Fruit fly (Drosophila melanogaster): Measurements from ENCODE around the gene CG18273.

CG18273 gene

DNA sequence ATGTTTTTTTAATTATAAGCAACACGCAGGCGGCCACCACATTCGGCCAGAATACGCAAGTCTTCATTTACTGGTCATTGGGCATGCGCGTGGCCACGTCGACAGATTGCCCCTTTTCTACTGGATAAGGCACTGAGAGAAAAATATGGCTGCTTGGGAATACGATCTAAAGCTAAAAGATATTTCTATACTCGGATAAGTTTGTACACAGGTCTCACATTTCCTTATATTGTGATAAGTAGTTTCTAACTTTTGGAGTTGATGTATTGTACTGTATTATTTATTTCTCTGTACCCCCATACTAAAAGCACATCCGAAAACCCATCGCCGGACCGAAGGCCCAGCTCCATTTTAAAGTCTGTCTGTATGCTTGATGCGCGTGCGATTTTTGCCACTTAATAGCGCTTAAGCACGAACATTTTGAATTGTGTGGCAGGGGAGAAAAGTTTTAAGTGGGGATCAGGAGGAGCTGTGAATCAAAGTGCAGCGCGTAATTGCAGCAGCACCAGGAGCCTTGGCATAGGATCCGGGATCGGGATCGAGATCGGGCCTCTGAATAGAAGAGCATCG is 43.3 kb downstream of the CG18273 start:
- no peak for TF ChIP-seq EcR (GFP tag; optimal IDR thresholded peaks at IDR 0.05)
- TF ChIP-seq Dll (optimal IDR thresholded peaks at IDR 0.05), result no peak
- no peak for TF ChIP-seq psq (optimal IDR thresholded peaks at IDR 0.05)
- no peak for TF ChIP-seq usp (GFP tag; optimal IDR thresholded peaks at IDR 0.05)
- TF ChIP-seq pan (optimal IDR thresholded peaks at IDR 0.05), result no peak
- no peak for TF ChIP-seq CG8478 (optimal IDR thresholded peaks at IDR 0.05)

DNA sequence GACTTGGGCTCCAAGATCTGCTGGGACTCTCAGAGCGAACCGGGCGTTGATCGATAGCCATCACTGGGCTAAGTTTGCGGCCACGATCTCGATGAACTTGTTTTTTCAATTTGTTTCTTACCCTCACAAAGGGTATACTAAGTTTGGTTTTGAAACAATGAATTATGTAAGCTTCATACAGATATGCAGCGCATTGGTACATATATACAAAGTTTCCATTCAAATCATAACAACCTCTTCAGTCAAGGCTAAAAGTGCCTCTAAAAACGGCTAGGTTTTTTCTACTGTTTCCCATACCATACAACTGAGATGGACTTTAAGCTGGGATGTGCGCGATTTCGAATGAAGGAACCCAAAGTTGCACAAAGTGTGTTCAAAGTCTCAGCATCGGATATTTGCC is 46.1 kb downstream of the CG18273 start:
- no peak for TF ChIP-seq usp (GFP tag; optimal IDR thresholded peaks at IDR 0.05)
- TF ChIP-seq Dll (optimal IDR thresholded peaks at IDR 0.05), result no peak
- TF ChIP-seq psq (optimal IDR thresholded peaks at IDR 0.05), result no peak
- no peak for TF ChIP-seq CG8478 (optimal IDR thresholded peaks at IDR 0.05)
- TF ChIP-seq pan (optimal IDR thresholded peaks at IDR 0.05), result no peak
- TF ChIP-seq EcR (GFP tag; optimal IDR thresholded peaks at IDR 0.05), result no peak

DNA sequence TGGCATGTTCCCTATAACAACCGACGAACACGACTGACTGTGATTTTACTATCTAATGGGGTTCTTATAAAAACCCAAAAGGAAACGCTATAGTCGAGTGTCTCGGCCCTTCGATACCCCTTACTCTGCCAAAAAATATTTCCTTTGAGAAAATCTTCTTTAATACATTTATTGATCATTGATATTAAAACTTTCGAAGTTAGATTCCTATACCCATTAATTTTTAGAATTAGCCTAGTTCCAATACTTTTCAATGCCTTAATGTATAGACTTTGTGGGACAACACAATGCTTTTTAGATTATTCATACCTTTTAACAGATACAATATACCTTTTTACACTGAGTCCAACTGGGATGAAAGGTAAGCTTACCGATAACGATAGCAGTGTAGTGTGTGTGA is 50.0 kb downstream of the CG18273 start, which contains the start of gene Pgcl:
Pgcl (minus strand) TSS at position 45 of the 400 bp plus-strand sequence.
- TF ChIP-seq Dll (optimal IDR thresholded peaks at IDR 0.05), result no peak
- no peak for TF ChIP-seq psq (optimal IDR thresholded peaks at IDR 0.05)
- TF ChIP-seq EcR (GFP tag; optimal IDR thresholded peaks at IDR 0.05), result no peak
- no peak for TF ChIP-seq usp (GFP tag; optimal IDR thresholded peaks at IDR 0.05)
- TF ChIP-seq CG8478 (optimal IDR thresholded peaks at IDR 0.05), result no peak
- TF ChIP-seq pan (optimal IDR thresholded peaks at IDR 0.05), result no peak

Measured in whole organism.